Fruit fly (Drosophila melanogaster): ENCODE data around the gene ex.

ex gene

dm6 chr2L:490150-491095, 59.4 kb downstream of the ex start:
- TF ChIP-seq CG4820 (GFP tag; optimal IDR thresholded peaks at IDR 0.05) (peak; percentile 27), br (optimal IDR thresholded peaks at IDR 0.05) (no peak), Fer1 (GFP tag; optimal IDR thresholded peaks at IDR 0.05) (peak; percentile 59), CG6854 (GFP tag; optimal IDR thresholded peaks at IDR 0.05) (peak; percentile 49), CG2712 (tag; optimal IDR thresholded peaks at IDR 0.05) (peak; percentile 60), slbo (GFP tag; IDR thresholded peaks at IDR 0.05) (peak; percentile 90), CG7357 (GFP tag; IDR thresholded peaks at IDR 0.05) (peak; percentile 31; the same call in 1 of the 3 replicates), peb (GFP tag; IDR thresholded peaks at IDR 0.05) (0 out of 2 replicates have a peak, but pooled peaks have one; percentile 8), yki (optimal IDR thresholded peaks at IDR 0.05) (peak; percentile 97), CG16779 (GFP tag; IDR thresholded peaks at IDR 0.05) (peak; percentile 64), crol (GFP tag; IDR thresholded peaks at IDR 0.05) (no peak; the same call in 1 of the 2 replicates), CG17385 (GFP tag; optimal IDR thresholded peaks at IDR 0.05) (peak; percentile 86), tx (GFP tag; optimal IDR thresholded peaks at IDR 0.05) (peak; percentile 70), CG34422 (GFP tag; IDR thresholded peaks at IDR 0.05) (peak; percentile 74), Awh (GFP tag; IDR thresholded peaks at IDR 0.05) (peak; percentile 31), Lpt (GFP tag; optimal IDR thresholded peaks at IDR 0.05) (no peak), Sox102F (GFP tag; optimal IDR thresholded peaks at IDR 0.05) (peak; percentile 49), vfl (GFP tag; optimal IDR thresholded peaks at IDR 0.05) (peak; percentile 52), fd3F (GFP tag; optimal IDR thresholded peaks at IDR 0.05) (peak; percentile 35), az2 (GFP tag; optimal IDR thresholded peaks at IDR 0.05) (peak; percentile 75), maf-S (GFP tag; optimal IDR thresholded peaks at IDR 0.05) (peak; percentile 73), hbn (GFP tag; IDR thresholded peaks at IDR 0.05; ENCODE audit: partially characterized antibody) (peak; percentile 50; the same call in 1 of the 2 replicates), Camta (GFP tag; optimal IDR thresholded peaks at IDR 0.05) (peak; percentile 64), cas (GFP tag; IDR thresholded peaks at IDR 0.05) (no peak; the same call in 1 of the 2 replicates), CG13123 (GFP tag; optimal IDR thresholded peaks at IDR 0.05) (peak; percentile 74), prd (optimal IDR thresholded peaks at IDR 0.05) (no peak), prd (GFP tag; IDR thresholded peaks at IDR 0.05) (peak; percentile 71; the same call in 2 of the 3 replicates), CG12769 (tag; optimal IDR thresholded peaks at IDR 0.05) (peak; percentile 69), HmgD (GFP tag; optimal IDR thresholded peaks at IDR 0.05) (peak; percentile 92), slp2 (GFP tag; optimal IDR thresholded peaks at IDR 0.05) (peak; percentile 72), lola (GFP tag; optimal IDR thresholded peaks at IDR 0.05) (peak in 1 of 3 experiments; percentile 18), pita (GFP tag; optimal IDR thresholded peaks at IDR 0.05) (peak; percentile 16), CG12104 (GFP tag; optimal IDR thresholded peaks at IDR 0.05) (peak; percentile 20), MTF-1 (GFP tag; optimal IDR thresholded peaks at IDR 0.05; ENCODE audit: borderline replicate concordance) (peak; percentile 66), da (GFP tag; optimal IDR thresholded peaks at IDR 0.05) (peak; percentile 90), insv (GFP tag; optimal IDR thresholded peaks at IDR 0.05) (peak; percentile 86 to 96), CG1603 (tag; optimal IDR thresholded peaks at IDR 0.05) (peak; percentile 57), Max (GFP tag; optimal IDR thresholded peaks at IDR 0.05) (peak; percentile 39), CG31365 (tag; optimal IDR thresholded peaks at IDR 0.05) (no peak), ATbp (GFP tag; optimal IDR thresholded peaks at IDR 0.05) (peak; percentile 41), MBD-R2 (GFP tag; IDR thresholded peaks at IDR 0.05) (peak; percentile 31), sr (GFP tag; IDR thresholded peaks at IDR 0.05) (peak; percentile 71; the same call in 2 of the 3 replicates), CG13624 (GFP tag; optimal IDR thresholded peaks at IDR 0.05) (peak; percentile 53), nerfin-1 (tag; optimal IDR thresholded peaks at IDR 0.05) (peak; percentile 90), CG4707 (GFP tag; optimal IDR thresholded peaks at IDR 0.05) (peak; percentile 21), CG10543 (GFP tag; optimal IDR thresholded peaks at IDR 0.05) (peak; percentile 54), tap (tag; optimal IDR thresholded peaks at IDR 0.05) (no peak), trh (GFP tag; optimal IDR thresholded peaks at IDR 0.05) (peak; percentile 52), zen (tag; optimal IDR thresholded peaks at IDR 0.05) (peak; percentile 25)
